Worm (Caenorhabditis elegans): Measurements from ENCODE around the gene ints-9.

DNA sequence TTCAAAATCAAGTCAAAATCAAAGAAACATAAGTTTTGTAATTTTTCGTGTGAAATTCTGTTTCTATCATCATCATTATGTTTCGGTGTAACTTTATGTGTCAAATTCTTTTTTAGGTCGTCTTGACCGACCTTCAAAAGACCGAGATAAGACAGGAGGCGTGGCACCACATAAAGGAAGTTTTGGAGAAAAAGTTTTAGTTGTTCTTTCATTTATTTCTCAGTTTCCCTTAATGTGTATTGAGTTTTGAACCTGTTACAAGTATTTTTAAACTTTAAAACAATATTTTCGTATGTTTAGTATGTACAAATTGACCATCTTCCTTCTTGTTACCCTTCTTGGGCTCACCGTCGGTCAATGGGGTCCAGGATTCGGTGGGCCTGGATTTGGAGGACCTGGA lies 49.0 kb downstream of the ints-9 start, which contains the start of gene grsp-4:
- TF ChIP-seq unc-62 (GFP tag; optimal IDR thresholded peaks at IDR 0.05) (no peak), nhr-237 (tag; optimal IDR thresholded peaks at IDR 0.05) (no peak), lsy-2 (tag; optimal IDR thresholded peaks at IDR 0.05) (no peak), nhr-76 (tag; optimal IDR thresholded peaks at IDR 0.05) (no peak), unc-39 (tag; optimal IDR thresholded peaks at IDR 0.05) (no peak), nhr-12 (tag; optimal IDR thresholded peaks at IDR 0.05) (no peak), nhr-28 (tag; optimal IDR thresholded peaks at IDR 0.05) (no peak), ces-1 (GFP tag; optimal IDR thresholded peaks at IDR 0.05) (no peak)
